Worm (Caenorhabditis elegans): ENCODE results near the gene abcf-2.

The abcf-2 gene

DNA sequence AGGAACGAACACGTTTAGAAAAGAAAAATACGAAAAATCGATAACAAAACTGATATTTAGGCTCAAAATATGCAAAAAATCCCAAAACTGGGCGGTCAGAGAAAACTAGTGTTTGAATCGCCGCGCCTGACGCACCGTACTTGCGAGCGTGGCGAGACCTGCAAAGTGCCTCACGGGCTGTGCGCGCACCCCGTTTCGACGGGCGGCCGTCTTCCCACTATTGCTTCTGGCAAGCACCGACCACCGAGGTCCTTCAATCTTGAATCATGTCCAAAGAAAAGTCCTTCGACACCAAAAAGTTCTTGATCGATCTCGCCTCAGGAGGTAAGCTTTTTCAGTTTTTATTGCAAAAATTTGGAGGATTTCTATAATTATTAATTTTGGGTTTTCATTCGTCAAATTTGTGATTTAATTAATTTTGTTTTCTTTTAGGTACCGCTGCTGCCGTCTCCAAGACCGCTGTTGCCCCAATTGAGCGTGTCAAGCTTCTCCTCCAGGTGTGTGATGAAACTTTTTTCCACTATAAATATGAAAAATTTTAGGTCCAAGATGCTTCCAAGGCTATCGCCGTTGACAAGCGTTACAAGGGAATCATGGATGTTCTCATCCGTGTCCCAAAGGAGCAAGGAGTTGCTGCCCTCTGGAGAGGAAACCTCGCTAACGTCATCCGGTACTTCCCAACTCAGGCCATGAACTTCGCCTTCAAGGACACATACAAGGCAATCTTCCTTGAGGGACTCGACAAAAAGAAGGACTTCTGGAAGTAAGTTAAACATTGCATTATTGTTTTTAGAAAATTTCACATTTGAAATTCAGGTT, 1.1 kb upstream of the abcf-2 start, which contains the start of gene ant-1.1:
Gene ant-1.1 (plus strand): TSS at position 199 of the 819 bp plus-strand sequence.
- TF ChIP-seq ceh-13 (GFP tag; optimal IDR thresholded peaks at IDR 0.05) (no peak), flt-1 (GFP tag; IDR thresholded peaks at IDR 0.05) (no peak), hmbx-1 (tag; optimal IDR thresholded peaks at IDR 0.05) (no peak), ceh-36 (tag; optimal IDR thresholded peaks at IDR 0.05) (peak; percentile 20), sea-1 (GFP tag; conservative IDR thresholded peaks at IDR 0.05) (0 out of 2 replicates have a peak, but pooled peaks have one; percentile 44), tbx-37 (GFP tag; conservative IDR thresholded peaks at IDR 0.05) (peak; percentile 59), scrt-1 (GFP tag; IDR thresholded peaks at IDR 0.05) (0 out of 2 replicates have a peak, but pooled peaks have one; percentile 20), B0310.2 (tag; optimal IDR thresholded peaks at IDR 0.05) (no peak), pes-1 (GFP tag; IDR thresholded peaks at IDR 0.05) (peak; percentile 52; the same call in 1 of the 2 replicates), aly-1 (tag; optimal IDR thresholded peaks at IDR 0.05) (no peak), hnd-1 (tag; optimal IDR thresholded peaks at IDR 0.05) (no peak), tra-4 (tag; optimal IDR thresholded peaks at IDR 0.05) (peak; percentile 24), F13C5.2 (tag; optimal IDR thresholded peaks at IDR 0.05) (peak; percentile 80), hmg-4 (GFP tag; optimal IDR thresholded peaks at IDR 0.05) (peak; percentile 62)

DNA sequence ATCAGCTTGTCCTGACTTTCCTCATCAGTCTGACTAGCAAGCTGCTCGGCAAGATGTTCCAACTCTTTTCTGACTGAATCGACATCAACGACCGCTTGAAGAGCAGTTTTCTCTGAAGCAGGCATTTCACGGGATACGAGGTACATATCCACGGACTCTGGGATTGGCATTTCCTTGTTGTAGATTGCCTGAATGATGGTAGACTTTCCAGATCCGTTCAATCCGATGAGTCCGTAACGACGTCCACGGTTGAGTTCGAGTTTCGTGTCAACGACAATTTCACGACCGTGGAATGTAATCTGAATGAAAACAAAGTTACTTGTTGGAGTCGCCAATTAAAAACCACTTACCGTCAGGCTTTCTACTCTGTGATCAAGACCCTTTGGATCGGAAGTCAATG, 503 bp downstream of the abcf-2 start:
- TF ChIP-seq hmbx-1 (tag; optimal IDR thresholded peaks at IDR 0.05) = no peak
- no peak for TF ChIP-seq F13C5.2 (tag; optimal IDR thresholded peaks at IDR 0.05)
- TF ChIP-seq hnd-1 (tag; optimal IDR thresholded peaks at IDR 0.05) = no peak
- TF ChIP-seq scrt-1 (GFP tag; IDR thresholded peaks at IDR 0.05) = no peak

ce11 chrIII:13458978-13459596, 3.0 kb downstream of the abcf-2 start, which contains the start of gene tag-164:
TSS of gene tag-164 (plus strand) at chrIII:13459546.
- TF ChIP-seq aly-1 (tag; optimal IDR thresholded peaks at IDR 0.05) (no peak), tra-4 (tag; optimal IDR thresholded peaks at IDR 0.05) (no peak), flt-1 (GFP tag; IDR thresholded peaks at IDR 0.05) (no peak), ets-7 (tag; optimal IDR thresholded peaks at IDR 0.05) (no peak), B0310.2 (tag; optimal IDR thresholded peaks at IDR 0.05) (no peak), F13C5.2 (tag; optimal IDR thresholded peaks at IDR 0.05) (no peak), pes-1 (GFP tag; IDR thresholded peaks at IDR 0.05) (no peak), scrt-1 (GFP tag; IDR thresholded peaks at IDR 0.05) (no peak), hmbx-1 (tag; optimal IDR thresholded peaks at IDR 0.05) (no peak), sea-1 (GFP tag; conservative IDR thresholded peaks at IDR 0.05) (no peak), tbx-37 (GFP tag; conservative IDR thresholded peaks at IDR 0.05) (no peak), ama-1 (optimal IDR thresholded peaks at IDR 0.05) (no peak), ceh-13 (GFP tag; optimal IDR thresholded peaks at IDR 0.05) (no peak), hmg-4 (GFP tag; optimal IDR thresholded peaks at IDR 0.05) (no peak)

DNA sequence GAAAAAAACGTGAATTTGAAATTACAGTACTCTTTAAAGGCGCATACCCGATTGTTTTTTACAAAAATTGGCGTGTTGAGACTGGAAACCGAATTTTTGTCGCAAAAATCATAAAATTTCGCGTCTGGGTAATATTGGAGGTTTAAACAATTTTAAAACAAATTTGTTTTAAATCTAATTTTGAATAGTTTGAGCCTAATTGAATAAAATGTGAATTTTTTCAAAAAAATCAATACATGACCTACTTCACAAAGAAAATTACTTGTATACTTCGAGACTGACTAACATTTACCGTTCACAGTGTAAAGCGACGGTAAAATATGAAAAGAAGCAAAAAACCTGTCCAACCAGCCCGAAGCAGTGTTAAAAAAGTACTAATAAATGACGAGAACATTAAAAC, 4.7 kb downstream of the abcf-2 start:
- TF ChIP-seq scrt-1 (GFP tag; IDR thresholded peaks at IDR 0.05) = no peak
- TF ChIP-seq ceh-13 (GFP tag; optimal IDR thresholded peaks at IDR 0.05) = no peak
- TF ChIP-seq flt-1 (GFP tag; IDR thresholded peaks at IDR 0.05) = no peak
- no peak for TF ChIP-seq F13C5.2 (tag; optimal IDR thresholded peaks at IDR 0.05)
- TF ChIP-seq tra-4 (tag; optimal IDR thresholded peaks at IDR 0.05) = no peak
- no peak for TF ChIP-seq sea-1 (GFP tag; conservative IDR thresholded peaks at IDR 0.05)
- no peak for TF ChIP-seq B0310.2 (tag; optimal IDR thresholded peaks at IDR 0.05)
- no peak for TF ChIP-seq pes-1 (GFP tag; IDR thresholded peaks at IDR 0.05)
- no peak for TF ChIP-seq hmbx-1 (tag; optimal IDR thresholded peaks at IDR 0.05)
- no peak for TF ChIP-seq hnd-1 (tag; optimal IDR thresholded peaks at IDR 0.05)
- no peak for TF ChIP-seq ceh-36 (tag; optimal IDR thresholded peaks at IDR 0.05)
- TF ChIP-seq ets-7 (tag; optimal IDR thresholded peaks at IDR 0.05) = no peak
- TF ChIP-seq ama-1 (optimal IDR thresholded peaks at IDR 0.05) = no peak
- TF ChIP-seq tbx-11 (GFP tag; IDR thresholded peaks at IDR 0.05) = no peak
- no peak for TF ChIP-seq aly-1 (tag; optimal IDR thresholded peaks at IDR 0.05)

- TF ChIP-seq ets-7 (tag; optimal IDR thresholded peaks at IDR 0.05) (no peak), ceh-13 (GFP tag; optimal IDR thresholded peaks at IDR 0.05) (no peak), hnd-1 (tag; optimal IDR thresholded peaks at IDR 0.05) (no peak), sea-1 (GFP tag; conservative IDR thresholded peaks at IDR 0.05) (no peak)
These were observed 6.2 kb downstream of the abcf-2 start for ce11 chrIII:13455816-13456215.

DNA sequence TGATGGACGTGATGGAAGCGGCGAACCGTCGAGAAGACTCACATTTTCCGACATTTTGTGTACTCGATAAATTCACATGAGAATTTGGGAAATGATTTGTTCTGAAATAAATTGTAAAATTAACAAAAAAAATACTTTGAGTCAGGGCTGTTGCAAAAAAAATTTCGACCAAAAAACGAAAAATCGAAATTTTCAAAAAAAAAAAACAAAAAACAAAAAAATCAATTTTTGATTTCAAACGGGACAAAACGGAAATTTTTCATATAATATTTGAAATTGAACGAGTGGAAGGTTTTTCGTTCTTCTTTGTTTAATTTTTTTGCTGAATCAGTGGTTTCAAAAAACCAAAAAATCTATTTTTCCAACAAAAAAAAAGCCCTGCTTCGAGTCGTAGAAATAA, 6.8 kb downstream of the abcf-2 start, which contains the start of gene cua-1:
Gene cua-1 (minus strand): TSS at position 101 of the 400 bp plus-strand sequence.
- TF ChIP-seq tbx-37 (GFP tag; conservative IDR thresholded peaks at IDR 0.05) (no peak), scrt-1 (GFP tag; IDR thresholded peaks at IDR 0.05) (no peak), ets-7 (tag; optimal IDR thresholded peaks at IDR 0.05) (no peak), aly-1 (tag; optimal IDR thresholded peaks at IDR 0.05) (no peak), ama-1 (optimal IDR thresholded peaks at IDR 0.05) (no peak), B0310.2 (tag; optimal IDR thresholded peaks at IDR 0.05) (no peak), sea-1 (GFP tag; conservative IDR thresholded peaks at IDR 0.05) (no peak), hmg-4 (GFP tag; optimal IDR thresholded peaks at IDR 0.05) (no peak), ceh-13 (GFP tag; optimal IDR thresholded peaks at IDR 0.05) (no peak), ceh-36 (tag; optimal IDR thresholded peaks at IDR 0.05) (no peak)

- TF ChIP-seq pes-1 (GFP tag; IDR thresholded peaks at IDR 0.05) (no peak), flt-1 (GFP tag; IDR thresholded peaks at IDR 0.05) (no peak), F13C5.2 (tag; optimal IDR thresholded peaks at IDR 0.05) (no peak), hmg-4 (GFP tag; optimal IDR thresholded peaks at IDR 0.05) (no peak), hnd-1 (tag; optimal IDR thresholded peaks at IDR 0.05) (no peak)
These were observed 9.2 kb downstream of the abcf-2 start for ce11 chrIII:13452824-13453223.

Data from whole organism, early embryonic.